Fruit fly (Drosophila melanogaster) whole organism, embryonic: Measurements from ENCODE around the gene kek6.

Experiments
- Abd-B ChIP-seq: fragments of 200-800 bp; sonication (Bioruptor generic); optimal IDR thresholded peaks from 2 replicates; lab custom pipeline; 2018; ENCODE audit warnings: missing biosample characterization, mild to moderate bottlenecking, missing genetic modification characterization, moderate library complexity
- Bdp1 ChIP-seq: fragments of 200-800 bp; sonication (Bioruptor generic); optimal IDR thresholded peaks from 3 replicates; lab custom pipeline; 2016; ENCODE audit warnings: missing biosample characterization, missing genetic modification characterization
- Blimp-1 ChIP-seq: fragments of 200-800 bp; sonication (Bioruptor generic); optimal IDR thresholded peaks from 3 replicates; lab custom pipeline; 2018; ENCODE audit warnings: missing biosample characterization, missing genetic modification characterization, mild to moderate bottlenecking, moderate library complexity, missing genetic modification reagents
- CG10959 ChIP-seq: fragments of 200-800 bp; sonication (Bioruptor generic); IDR thresholded peaks from 2 replicates; pipeline ENCODE4 v1.3.6; 2022; ENCODE audit warnings: missing biosample characterization, missing genetic modification characterization
- CG11398 ChIP-seq: fragments of 200-800 bp; sonication (Bioruptor generic); optimal IDR thresholded peaks from 2 replicates; lab custom pipeline; 2016; ENCODE audit warnings: missing biosample characterization, missing genetic modification characterization
- CG11560 ChIP-seq: fragments of 200-800 bp; sonication (Bioruptor generic); IDR thresholded peaks from 3 replicates; pipeline ENCODE4 v1.3.6; 2022; ENCODE audit warnings: missing biosample characterization, missing genetic modification characterization
- CG12071 ChIP-seq: fragments of 200-800 bp; sonication (Bioruptor generic); optimal IDR thresholded peaks from 3 replicates; lab custom pipeline; 2018; ENCODE audit warnings: missing biosample characterization, mild to moderate bottlenecking, missing genetic modification characterization
- CG12236 ChIP-seq: fragments of 200-800 bp; sonication (Bioruptor generic); optimal IDR thresholded peaks from 2 replicates; lab custom pipeline; 2016; ENCODE audit warnings: missing biosample characterization, missing genetic modification characterization
- CG12299 ChIP-seq: fragments of 200-800 bp; sonication (Bioruptor generic); optimal IDR thresholded peaks from 2 replicates; lab custom pipeline; 2018; ENCODE audit warnings: missing biosample characterization, mild to moderate bottlenecking, missing genetic modification characterization
- CG14710 ChIP-seq: fragments of 200-800 bp; sonication (Bioruptor generic); optimal IDR thresholded peaks from 3 replicates; lab custom pipeline; 2019; ENCODE audit warnings: missing biosample characterization, mild to moderate bottlenecking, missing genetic modification characterization, moderate library complexity
- CG14860 ChIP-seq: fragments of 200-800 bp; sonication (Bioruptor generic); IDR thresholded peaks from 3 replicates; pipeline ENCODE4 v1.3.6; 2022; ENCODE audit warnings: missing biosample characterization, missing genetic modification characterization; ENCODE audit not compliant: partially characterized antibody
- CG17829 ChIP-seq: fragments of 200-800 bp; optimal IDR thresholded peaks from 2 replicates; lab custom pipeline; 2019; ENCODE audit warnings: missing biosample characterization, mild to moderate bottlenecking, missing genetic modification characterization, moderate library complexity
- CG31365 ChIP-seq: fragments of 200-800 bp; sonication (Bioruptor generic); optimal IDR thresholded peaks from 2 replicates; lab custom pipeline; 2018; ENCODE audit warnings: missing biosample characterization, mild to moderate bottlenecking, missing genetic modification characterization
- CG3281 ChIP-seq: fragments of 200-800 bp; sonication (Bioruptor generic); optimal IDR thresholded peaks from 3 replicates; lab custom pipeline; 2017; ENCODE audit warnings: missing biosample characterization, mild to moderate bottlenecking, missing genetic modification characterization
- CG6175 ChIP-seq: fragments of 200-800 bp; sonication (Bioruptor generic); IDR thresholded peaks from 3 replicates; pipeline ENCODE4 v1.3.6; 2022; ENCODE audit warnings: missing biosample characterization, missing genetic modification characterization
- CG6765 ChIP-seq: fragments of 200-800 bp; sonication (Bioruptor generic); optimal IDR thresholded peaks from 3 replicates; lab custom pipeline; 2017; ENCODE audit warnings: missing biosample characterization, mild to moderate bottlenecking, missing genetic modification characterization
- CG8388 ChIP-seq: fragments of 200-800 bp; sonication (Bioruptor generic); optimal IDR thresholded peaks from 2 replicates; lab custom pipeline; 2019; ENCODE audit warnings: missing biosample characterization, mild to moderate bottlenecking, missing genetic modification characterization, moderate library complexity
- CG9727 ChIP-seq: fragments of 200-800 bp; sonication (Bioruptor generic); optimal IDR thresholded peaks from 3 replicates; lab custom pipeline; 2017; ENCODE audit warnings: missing biosample characterization, mild to moderate bottlenecking, missing genetic modification characterization
- Dref ChIP-seq: fragments of 200-800 bp; sonication (Bioruptor generic); IDR thresholded peaks from 2 replicates; pipeline ENCODE4 v1.3.6; 2022; ENCODE audit warnings: missing biosample characterization, missing genetic modification characterization
- E2f2 ChIP-seq: fragments of 200-800 bp; sonication (Bioruptor generic); IDR thresholded peaks from 2 replicates; pipeline ENCODE4 v1.3.6; 2022; ENCODE audit warnings: missing biosample characterization, missing genetic modification characterization
- Lhr ChIP-seq: fragments of 200-800 bp; sonication (Bioruptor generic); optimal IDR thresholded peaks from 3 replicates; lab custom pipeline; 2017; ENCODE audit warnings: mild to moderate bottlenecking, missing biosample characterization, missing genetic modification reagents, missing genetic modification characterization
- MTF-1 ChIP-seq: fragments of 200-800 bp; sonication (Bioruptor generic); optimal IDR thresholded peaks from 2 replicates; lab custom pipeline; 2018; ENCODE audit warnings: missing biosample characterization, mild to moderate bottlenecking, missing genetic modification characterization, borderline replicate concordance
- Optix ChIP-seq: fragments of 200-800 bp; sonication (Bioruptor generic); IDR thresholded peaks from 3 replicates; pipeline ENCODE4 v1.3.6; 2022; ENCODE audit warnings: missing biosample characterization, missing genetic modification characterization
- Poxn ChIP-seq: fragments of 200-800 bp; sonication (Bioruptor generic); IDR thresholded peaks from 2 replicates; pipeline ENCODE4 v1.3.6; 2022; ENCODE audit warnings: missing biosample characterization, missing genetic modification characterization
- Scr ChIP-seq: fragments of 200-800 bp; sonication (Bioruptor generic); IDR thresholded peaks from 2 replicates; pipeline ENCODE4 v1.3.6; 2022; ENCODE audit warnings: missing biosample characterization, missing genetic modification characterization; ENCODE audit not compliant: partially characterized antibody
- Side ChIP-seq: fragments of 200-800 bp; sonication (Bioruptor generic); optimal IDR thresholded peaks from 2 replicates; lab custom pipeline; 2016; ENCODE audit warnings: missing biosample characterization, missing genetic modification characterization
- Sin3A ChIP-seq: fragments of >200 bp; optimal IDR thresholded peaks from 2 replicates; lab custom pipeline; 2018
- Sox100B ChIP-seq: fragments of 200-800 bp; sonication (Bioruptor generic); optimal IDR thresholded peaks from 3 replicates; lab custom pipeline; 2018; ENCODE audit warnings: missing biosample characterization, mild to moderate bottlenecking, missing genetic modification characterization
- Spps ChIP-seq: fragments of 200-800 bp; sonication (Bioruptor generic); optimal IDR thresholded peaks from 2 replicates; lab custom pipeline; 2018; ENCODE audit warnings: missing biosample characterization, mild to moderate bottlenecking, missing genetic modification characterization
- ab ChIP-seq: fragments of 200-800 bp; sonication (Bioruptor generic); optimal IDR thresholded peaks from 2 replicates; lab custom pipeline; 2016; ENCODE audit warnings: missing biosample characterization, missing genetic modification characterization
- bab2 ChIP-seq: fragments of 200-800 bp; sonication (Bioruptor generic); optimal IDR thresholded peaks from 2 replicates; lab custom pipeline; 2016; ENCODE audit warnings: missing biosample characterization, missing genetic modification characterization
- ci ChIP-seq: fragments of 200-800 bp; sonication (Bioruptor generic); IDR thresholded peaks from 3 replicates; pipeline ENCODE4 v1.3.6; 2022; ENCODE audit warnings: missing biosample characterization, missing genetic modification characterization
- danr ChIP-seq: fragments of 200-800 bp; sonication (Bioruptor generic); IDR thresholded peaks from 2 replicates; pipeline ENCODE4 v1.3.6; 2022; ENCODE audit warnings: missing biosample characterization, missing genetic modification characterization
- fd3F ChIP-seq: fragments of 200-800 bp; sonication (Bioruptor generic); optimal IDR thresholded peaks from 2 replicates; lab custom pipeline; 2018; ENCODE audit warnings: missing biosample characterization, mild to moderate bottlenecking, missing genetic modification characterization, moderate library complexity
- fd96Cb ChIP-seq: fragments of 200-800 bp; sonication (Bioruptor generic); optimal IDR thresholded peaks from 2 replicates; lab custom pipeline; 2018; ENCODE audit warnings: missing biosample characterization, mild to moderate bottlenecking, missing genetic modification characterization, moderate library complexity
- gsb ChIP-seq: fragments of 200-800 bp; sonication (Bioruptor generic); IDR thresholded peaks from 2 replicates; pipeline ENCODE4 v1.3.6; 2022; ENCODE audit warnings: missing biosample characterization, missing genetic modification characterization
- hb ChIP-seq: fragments of 200-800 bp; sonication (Bioruptor generic); IDR thresholded peaks from 3 replicates; pipeline ENCODE4 v1.3.6; 2022; ENCODE audit warnings: missing biosample characterization, missing genetic modification characterization; ENCODE audit not compliant: partially characterized antibody
- hbn ChIP-seq: fragments of 200-800 bp; sonication (Bioruptor generic); IDR thresholded peaks from 2 replicates; pipeline ENCODE4 v1.3.6; 2022; ENCODE audit warnings: missing biosample characterization, missing genetic modification characterization; ENCODE audit not compliant: partially characterized antibody
- ken ChIP-seq: fragments of 200-800 bp; sonication (Bioruptor generic); IDR thresholded peaks from 3 replicates; pipeline ENCODE4 v1.3.6; 2022; ENCODE audit warnings: missing biosample characterization, missing genetic modification characterization
- lab ChIP-seq: fragments of 200-800 bp; sonication (Bioruptor generic); optimal IDR thresholded peaks from 3 replicates; lab custom pipeline; 2017; ENCODE audit warnings: missing biosample characterization, missing genetic modification characterization, mild to moderate bottlenecking, moderate library complexity, missing genetic modification reagents
- mam ChIP-seq: fragments of 200-800 bp; sonication (Bioruptor generic); optimal IDR thresholded peaks from 3 replicates; lab custom pipeline; 2016; ENCODE audit warnings: missing biosample characterization, missing genetic modification characterization
- nerfin-2 ChIP-seq: fragments of 200-800 bp; sonication (Bioruptor generic); IDR thresholded peaks from 2 replicates; pipeline ENCODE4 v1.3.6; 2022; ENCODE audit warnings: missing biosample characterization, missing genetic modification characterization; ENCODE audit not compliant: partially characterized antibody
- pros ChIP-seq: fragments of 200-800 bp; sonication (Bioruptor generic); optimal IDR thresholded peaks from 3 replicates; lab custom pipeline; 2019; ENCODE audit warnings: missing biosample characterization, mild to moderate bottlenecking, missing genetic modification characterization, moderate library complexity
- slou ChIP-seq: fragments of 200-800 bp; sonication (Bioruptor generic); optimal IDR thresholded peaks from 3 replicates; lab custom pipeline; 2016; ENCODE audit warnings: missing biosample characterization, missing genetic modification characterization
- toy ChIP-seq: fragments of 200-800 bp; sonication (Bioruptor generic); IDR thresholded peaks from 2 replicates; pipeline ENCODE4 v1.3.6; 2022; ENCODE audit warnings: missing biosample characterization, missing genetic modification characterization
- trem ChIP-seq: fragments of 200-800 bp; optimal IDR thresholded peaks from 3 replicates; lab custom pipeline; 2019; ENCODE audit warnings: missing biosample characterization, mild to moderate bottlenecking, missing genetic modification characterization, moderate library complexity
- trh ChIP-seq: fragments of 200-800 bp; sonication (Bioruptor generic); optimal IDR thresholded peaks from 2 replicates; lab custom pipeline; 2016; ENCODE audit warnings: missing biosample characterization, missing genetic modification characterization
- vfl ChIP-seq: fragments of 200-800 bp; sonication (Bioruptor generic); optimal IDR thresholded peaks from 2 replicates; lab custom pipeline; 2016; ENCODE audit warnings: missing biosample characterization, missing genetic modification characterization
- wor ChIP-seq: fragments of 200-800 bp; sonication (Bioruptor generic); IDR thresholded peaks from 2 replicates; pipeline ENCODE4 v1.3.6; 2022; ENCODE audit warnings: missing biosample characterization, missing genetic modification characterization

The kek6 gene

DNA sequence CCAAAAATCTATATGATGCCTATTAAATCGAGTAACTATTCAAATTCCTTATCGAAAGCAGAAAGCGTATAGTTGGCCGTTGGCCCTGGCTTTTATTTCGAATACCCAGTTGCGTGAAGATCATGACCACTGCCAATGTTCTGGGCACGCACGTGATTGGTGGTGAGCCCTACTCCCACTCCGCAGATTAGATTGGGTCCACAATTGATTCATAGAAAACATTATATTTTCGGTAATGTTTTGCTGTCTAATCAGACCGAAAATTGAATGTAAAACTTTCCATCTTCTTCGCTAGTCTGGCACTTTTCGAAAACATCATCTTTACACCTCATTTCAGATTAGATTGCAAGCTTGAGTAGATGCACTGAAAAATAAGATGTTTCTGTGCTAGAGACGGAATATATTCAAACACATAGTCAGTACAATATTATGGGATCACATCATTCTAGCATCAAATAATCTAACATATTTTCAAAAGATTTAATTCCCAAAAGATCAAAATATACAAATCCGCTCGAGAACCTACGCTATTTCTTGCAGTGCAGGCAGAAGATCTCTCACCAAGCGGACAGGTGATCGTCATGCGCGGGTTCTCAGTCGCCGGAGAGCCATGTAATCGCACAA, 29.6 kb upstream of the kek6 start, which contains the start of gene CG1774 (continued):
- TF ChIP-seq Optix (0 out of 3 replicates have a peak, but pooled peaks have one; percentile 52), trh (no peak), hb (GFP tag; lab: Robert Waterston, UW) (no peak), fd3F (peak; percentile 66), CG3281 (peak; percentile 90), Bdp1 (peak; percentile 49), hbn (GFP tag; lab: Robert Waterston, UW) (no peak), Dref (GFP tag; lab: Robert Waterston, UW) (no peak), ken (GFP tag; lab: Robert Waterston, UW) (0 out of 3 replicates have a peak, but pooled peaks have one; percentile 36), toy (GFP tag; lab: Robert Waterston, UW) (peak; percentile 65), CG12299 (tag; lab: Kevin White, UChicago) (peak; percentile 24), CG10959 (GFP tag; lab: Robert Waterston, UW) (no peak), CG12071 (GFP tag; lab: Kevin White, UChicago) (peak; percentile 72), CG11560 (tag; lab: Robert Waterston, UW) (peak; percentile 52; the same call in 1 of the 3 replicates), lab (GFP tag; lab: Kevin White, UChicago) (peak; percentile 94), CG14710 (tag; lab: Kevin White, UChicago) (peak; percentile 35), ab (peak; percentile 21), danr (GFP tag; lab: Robert Waterston, UW) (no peak; the same call in 1 of the 2 replicates), MTF-1 (GFP tag; lab: Kevin White, UChicago) (no peak), Scr (GFP tag; lab: Robert Waterston, UW) (no peak), Sin3A (lab: Kevin White, UChicago) (no peak), CG14860 (no peak), Lhr (GFP tag; lab: Kevin White, UChicago) (no peak), mam (peak; percentile 92), gsb (GFP tag; lab: Robert Waterston, UW) (peak; percentile 69), Abd-B (no peak), trem (peak; percentile 37), fd96Cb (tag; lab: Kevin White, UChicago) (peak; percentile 56), pros (GFP tag; lab: Kevin White, UChicago) (no peak), CG11398 (GFP tag; lab: Kevin White, UChicago) (peak; percentile 34), Side (GFP tag; lab: Kevin White, UChicago) (peak; percentile 74), bab2 (GFP tag; lab: Kevin White, UChicago) (peak; percentile 80), ci (GFP tag; lab: Robert Waterston, UW) (peak; percentile 52; the same call in 1 of the 3 replicates), CG8388 (GFP tag; lab: Kevin White, UChicago) (peak; percentile 53), Spps (tag; lab: Kevin White, UChicago) (peak; percentile 20), Poxn (peak; percentile 63), nerfin-2 (GFP tag; lab: Robert Waterston, UW) (no peak), CG17829 (peak; percentile 68), CG6175 (GFP tag; lab: Robert Waterston, UW) (peak; percentile 61; the same call in 2 of the 3 replicates), vfl (GFP tag; lab: Kevin White, UChicago) (peak; percentile 69), CG31365 (tag; lab: Kevin White, UChicago) (no peak), Sox100B (GFP tag; lab: Kevin White, UChicago) (peak; percentile 28), slou (GFP tag; lab: Kevin White, UChicago) (peak; percentile 33), E2f2 (peak; percentile 44), Blimp-1 (peak; percentile 68), wor (GFP tag; lab: Robert Waterston, UW) (0 out of 2 replicates have a peak, but pooled peaks have one; percentile 37), CG6765 (GFP tag; lab: Kevin White, UChicago) (peak; percentile 76), CG12236 (peak; percentile 39), CG9727 (GFP tag; lab: Kevin White, UChicago) (peak; percentile 81)
